Worm (Caenorhabditis elegans): ENCODE results near the gene C49F5.3.

Gene C49F5.3

DNA sequence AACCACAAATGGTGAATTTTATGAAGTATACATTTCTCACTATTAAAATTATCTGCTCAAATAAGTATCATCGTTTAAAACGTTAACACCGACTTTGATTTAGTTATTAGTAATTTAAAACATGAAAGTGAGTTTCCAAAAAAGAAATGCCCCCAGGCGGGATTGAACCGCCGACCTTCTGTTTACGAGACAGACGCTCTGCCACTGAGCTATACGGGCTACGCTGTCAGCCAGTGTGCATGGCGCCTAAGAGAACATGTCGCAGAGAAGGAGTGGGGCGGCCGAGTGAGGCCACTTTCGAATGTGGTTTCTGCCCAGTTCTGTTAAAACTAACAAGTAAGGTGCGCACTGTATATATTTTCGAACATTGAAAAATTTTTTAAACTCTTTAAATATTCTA is 48.5 kb downstream of the C49F5.3 start (continued):
- TF ChIP-seq attf-3 (GFP tag; conservative IDR thresholded peaks at IDR 0.05) (0 out of 2 replicates have a peak, but pooled peaks have one; percentile 16), Y53F4B.3 (GFP tag; IDR thresholded peaks at IDR 0.05) (no peak), F57C9.4 (tag; optimal IDR thresholded peaks at IDR 0.05) (no peak), repo-1 (tag; optimal IDR thresholded peaks at IDR 0.05) (peak; percentile 5), rpc-1 (optimal IDR thresholded peaks at IDR 0.05) (peak; percentile 82), rpc-1 (tag; optimal IDR thresholded peaks at IDR 0.05) (peak; percentile 86), ztf-18 (tag; optimal IDR thresholded peaks at IDR 0.05) (peak; percentile 52), B0019.2 (GFP tag; conservative IDR thresholded peaks at IDR 0.05) (no peak), ceh-91 (GFP tag; IDR thresholded peaks at IDR 0.05) (no peak), mxl-1 (tag; optimal IDR thresholded peaks at IDR 0.05) (peak; percentile 31), akir-1 (GFP tag; optimal IDR thresholded peaks at IDR 0.05) (no peak), pha-4 (tag; optimal IDR thresholded peaks at IDR 0.05) (no peak), bed-1 (GFP tag; IDR thresholded peaks at IDR 0.05) (no peak), let-526 (GFP tag; IDR thresholded peaks at IDR 0.05) (0 out of 2 replicates have a peak, but pooled peaks have one; percentile 35), K12H6.12 (tag; optimal IDR thresholded peaks at IDR 0.05) (peak; percentile 19), C17E4.6 (GFP tag; IDR thresholded peaks at IDR 0.05) (no peak), F52B5.7 (tag; optimal IDR thresholded peaks at IDR 0.05) (peak; percentile 66), fkh-3 (tag; optimal IDR thresholded peaks at IDR 0.05) (peak; percentile 13), lin-26 (GFP tag; IDR thresholded peaks at IDR 0.05) (no peak), ceh-79 (tag; optimal IDR thresholded peaks at IDR 0.05) (no peak), sptf-2 (GFP tag; optimal IDR thresholded peaks at IDR 0.05) (no peak), bed-2 (GFP tag; IDR thresholded peaks at IDR 0.05) (no peak), ceh-27 (GFP tag; optimal IDR thresholded peaks at IDR 0.05) (peak; percentile 69), snpc-1.1 (tag; optimal IDR thresholded peaks at IDR 0.05; ENCODE audit: insufficient read depth) (peak; percentile 53), ztf-22 (GFP tag; optimal IDR thresholded peaks at IDR 0.05) (no peak), cebp-2 (GFP tag; IDR thresholded peaks at IDR 0.05) (no peak), F55B11.4 (tag; optimal IDR thresholded peaks at IDR 0.05; ENCODE audit: borderline replicate concordance, insufficient read depth) (no peak), die-1 (tag; optimal IDR thresholded peaks at IDR 0.05) (peak; percentile 84), sea-2 (GFP tag; IDR thresholded peaks at IDR 0.05) (0 out of 2 replicates have a peak, but pooled peaks have one; percentile 12), madf-3 (GFP tag; IDR thresholded peaks at IDR 0.05) (no peak), Y79H2A.3 (GFP tag; conservative IDR thresholded peaks at IDR 0.05) (no peak), hlh-12 (tag; optimal IDR thresholded peaks at IDR 0.05) (no peak), egl-18 (GFP tag; IDR thresholded peaks at IDR 0.05) (no peak), K11D2.4 (GFP tag; IDR thresholded peaks at IDR 0.05) (peak; percentile 81), Y95B8A.8 (GFP tag; IDR thresholded peaks at IDR 0.05) (no peak), tbp1 (GFP tag; optimal IDR thresholded peaks at IDR 0.05) (peak; percentile 96), T26A5.8 (tag; optimal IDR thresholded peaks at IDR 0.05) (peak; percentile 49), T07F8.4 (tag; optimal IDR thresholded peaks at IDR 0.05) (peak; percentile 25), sdz-38 (tag; optimal IDR thresholded peaks at IDR 0.05) (no peak), F57A8.1 (GFP tag; optimal IDR thresholded peaks at IDR 0.05) (no peak), nhr-120 (GFP tag; IDR thresholded peaks at IDR 0.05) (no peak), ceh-58 (GFP tag; IDR thresholded peaks at IDR 0.05) (no peak), hlh-26 (GFP tag; conservative IDR thresholded peaks at IDR 0.05) (no peak), nhr-179 (tag; optimal IDR thresholded peaks at IDR 0.05) (peak; percentile 39), let-607 (tag; optimal IDR thresholded peaks at IDR 0.05) (peak in 1 of 2 experiments; percentile 54), atf-7 (tag; optimal IDR thresholded peaks at IDR 0.05) (peak; percentile 32), athp-1 (tag; optimal IDR thresholded peaks at IDR 0.05) (no peak), snpc-3.4 (tag; optimal IDR thresholded peaks at IDR 0.05) (peak; percentile 58), unc-130 (GFP tag; optimal IDR thresholded peaks at IDR 0.05) (peak; percentile 32), C06A6.2 (GFP tag; conservative IDR thresholded peaks at IDR 0.05) (no peak)
